Fruit fly (Drosophila melanogaster) whole organism, embryonic: ENCODE results near the gene CG31195.
A peak's percentile ranks its signal among the peaks of the same experiment; 100 is the strongest.

Experiments
- Awh ChIP-seq: fragments of 200-800 bp; sonication (Bioruptor generic); IDR thresholded peaks from 2 replicates; pipeline ENCODE4, ENCODE4 v1.3.6; 2022; ENCODE audit warnings: missing biosample characterization, missing genetic modification characterization
- CG1024 ChIP-seq: fragments of 200-800 bp; sonication (Bioruptor generic); IDR thresholded peaks from 2 replicates; pipeline ENCODE4 v1.3.6; 2022; ENCODE audit warnings: missing biosample characterization, missing genetic modification characterization
- CG10267 ChIP-seq: fragments of 200-800 bp; sonication (Bioruptor generic); optimal IDR thresholded peaks from 2 replicates; lab custom pipeline; 2018; ENCODE audit warnings: missing biosample characterization, mild to moderate bottlenecking, missing genetic modification characterization, moderate library complexity
- CG11504 ChIP-seq: fragments of 200-800 bp; sonication (Bioruptor generic); optimal IDR thresholded peaks from 3 replicates; lab custom pipeline; 2019; ENCODE audit warnings: missing biosample characterization, mild to moderate bottlenecking, missing genetic modification characterization, moderate library complexity
- CG1233 ChIP-seq: fragments of 200-800 bp; sonication (Bioruptor generic); optimal IDR thresholded peaks from 4 replicates; lab custom pipeline; 2018; ENCODE audit warnings: missing biosample characterization, mild to moderate bottlenecking, missing genetic modification characterization
- CG12391 ChIP-seq: fragments of 200-800 bp; sonication (Bioruptor generic); optimal IDR thresholded peaks from 3 replicates; lab custom pipeline; 2018; ENCODE audit warnings: missing biosample characterization, mild to moderate bottlenecking, missing genetic modification characterization, moderate library complexity
- CG12942 ChIP-seq: fragments of 200-800 bp; sonication (Bioruptor generic); optimal IDR thresholded peaks from 3 replicates; lab custom pipeline; 2016; ENCODE audit warnings: missing biosample characterization, missing genetic modification characterization
- CG13123 ChIP-seq: fragments of 200-800 bp; sonication (Bioruptor generic); optimal IDR thresholded peaks from 2 replicates; lab custom pipeline; 2016; ENCODE audit warnings: missing biosample characterization, missing genetic modification characterization
- CG17359 ChIP-seq: fragments of 200-800 bp; sonication (Bioruptor generic); optimal IDR thresholded peaks from 3 replicates; lab custom pipeline; 2018; ENCODE audit warnings: missing biosample characterization, mild to moderate bottlenecking, missing genetic modification characterization, moderate library complexity
- CG2129 ChIP-seq: fragments of 200-800 bp; sonication (Bioruptor generic); IDR thresholded peaks from 2 replicates; pipeline ENCODE4 v1.3.6; 2022; ENCODE audit warnings: missing biosample characterization, missing genetic modification characterization; ENCODE audit not compliant: partially characterized antibody
- CG2202 ChIP-seq: fragments of 200-800 bp; sonication (Bioruptor generic); optimal IDR thresholded peaks from 2 replicates; lab custom pipeline; 2018; ENCODE audit warnings: missing biosample characterization, mild to moderate bottlenecking, missing genetic modification characterization
- CG2712 ChIP-seq: fragments of 200-800 bp; optimal IDR thresholded peaks from 3 replicates; lab custom pipeline; 2019; ENCODE audit warnings: missing biosample characterization, mild to moderate bottlenecking, missing genetic modification characterization, moderate library complexity
- CG5180 ChIP-seq: fragments of 200-800 bp; sonication (Bioruptor generic); optimal IDR thresholded peaks from 3 replicates; lab custom pipeline; 2017; ENCODE audit warnings: missing biosample characterization, missing genetic modification characterization, mild to moderate bottlenecking, moderate library complexity, missing genetic modification reagents
- CG5953 ChIP-seq: fragments of 200-800 bp; sonication (Bioruptor generic); IDR thresholded peaks from 2 replicates; pipeline ENCODE4 v1.3.6; 2022; ENCODE audit warnings: missing biosample characterization, missing genetic modification characterization
- CG8281 ChIP-seq: fragments of 200-800 bp; sonication (Bioruptor generic); optimal IDR thresholded peaks from 2 replicates; lab custom pipeline; 2018; ENCODE audit warnings: missing biosample characterization, mild to moderate bottlenecking, missing genetic modification characterization, moderate library complexity
- CG8290 ChIP-seq, 3 experiments: fragments of 200-800 bp; sonication (Bioruptor generic); optimal IDR thresholded peaks; 2 replicates each; lab custom pipeline; 2016 to 2019; ENCODE audit warnings: missing biosample characterization in 3 of 3, missing genetic modification characterization in 3 of 3, mild to moderate bottlenecking in 2 of 3, moderate library complexity in 1 of 3
- CG9876 ChIP-seq: fragments of 200-800 bp; sonication (Bioruptor generic); optimal IDR thresholded peaks from 2 replicates; lab custom pipeline; 2016; ENCODE audit warnings: missing biosample characterization, missing genetic modification characterization
- D19A ChIP-seq: fragments of 200-800 bp; optimal IDR thresholded peaks from 3 replicates; lab custom pipeline; 2019; ENCODE audit warnings: missing biosample characterization, mild to moderate bottlenecking, missing genetic modification characterization, moderate library complexity
- Dad ChIP-seq: fragments of 200-800 bp; sonication (Bioruptor generic); optimal IDR thresholded peaks from 3 replicates; lab custom pipeline; 2016; ENCODE audit warnings: missing biosample characterization, missing genetic modification characterization
- Dbx ChIP-seq: fragments of 200-800 bp; sonication (Bioruptor generic); IDR thresholded peaks from 3 replicates; pipeline ENCODE4 v1.3.6; 2022; ENCODE audit warnings: missing biosample characterization, missing genetic modification characterization
- Dll ChIP-seq: fragments of 200-800 bp; sonication (Bioruptor generic); IDR thresholded peaks from 4 replicates; pipeline ENCODE4 v1.3.6; 2022; ENCODE audit warnings: missing biosample characterization, missing genetic modification characterization; ENCODE audit not compliant: partially characterized antibody
- Doc3 ChIP-seq: fragments of 200-800 bp; sonication (Bioruptor generic); IDR thresholded peaks from 3 replicates; pipeline ENCODE4 v1.3.6; 2022; ENCODE audit warnings: missing biosample characterization, missing genetic modification characterization; ENCODE audit not compliant: partially characterized antibody
- Dp ChIP-seq: fragments of 200-800 bp; sonication (Bioruptor generic); optimal IDR thresholded peaks from 2 replicates; lab custom pipeline; 2018; ENCODE audit warnings: missing biosample characterization, mild to moderate bottlenecking, missing genetic modification characterization, moderate library complexity
- GATAe ChIP-seq: fragments of 200-800 bp; sonication (Bioruptor generic); conservative IDR thresholded peaks from 2 replicates; pipeline ENCODE4 v1.3.6; 2022; ENCODE audit warnings: missing biosample characterization, missing genetic modification characterization
- HLH4C ChIP-seq: fragments of 200-800 bp; sonication (Bioruptor generic); IDR thresholded peaks from 3 replicates; pipeline ENCODE4 v1.3.6; 2022; ENCODE audit warnings: missing biosample characterization, missing genetic modification characterization; ENCODE audit not compliant: partially characterized antibody
- HLHmδ ChIP-seq: fragments of 200-800 bp; sonication (Bioruptor generic); optimal IDR thresholded peaks from 2 replicates; lab custom pipeline; 2018; ENCODE audit warnings: missing biosample characterization, mild to moderate bottlenecking, missing genetic modification characterization, moderate library complexity
- Hsf ChIP-seq: fragments of 200-800 bp; sonication (Bioruptor generic); optimal IDR thresholded peaks from 3 replicates; lab custom pipeline; 2016; ENCODE audit warnings: missing biosample characterization, missing genetic modification characterization
- Kr ChIP-seq: fragments of 200-800 bp; sonication (Bioruptor generic); optimal IDR thresholded peaks from 2 replicates; lab custom pipeline; 2017; ENCODE audit warnings: missing biosample characterization, mild to moderate bottlenecking, missing genetic modification characterization
- Lpt ChIP-seq: fragments of >200 bp; optimal IDR thresholded peaks from 2 replicates; lab custom pipeline; 2018; ENCODE audit warnings: missing biosample characterization, missing genetic modification characterization
- MESR4 ChIP-seq: fragments of 200-800 bp; sonication (Bioruptor generic); optimal IDR thresholded peaks from 2 replicates; lab custom pipeline; 2018; ENCODE audit warnings: missing biosample characterization, mild to moderate bottlenecking, missing genetic modification characterization, moderate library complexity
- Nf-YB ChIP-seq: fragments of 200-800 bp; sonication (Bioruptor generic); optimal IDR thresholded peaks from 3 replicates; lab custom pipeline; 2019; ENCODE audit warnings: missing biosample characterization, mild to moderate bottlenecking, missing genetic modification characterization, moderate library complexity
- Oaz ChIP-seq: fragments of 200-800 bp; sonication (Bioruptor generic); IDR thresholded peaks from 2 replicates; pipeline ENCODE4 v1.3.6; 2022; ENCODE audit warnings: missing biosample characterization, missing genetic modification characterization
- Ptx1 ChIP-seq: fragments of 200-800 bp; sonication (Bioruptor generic); IDR thresholded peaks from 2 replicates; pipeline ENCODE4 v1.3.6; 2022; ENCODE audit warnings: missing biosample characterization, missing genetic modification characterization
- Rx ChIP-seq: fragments of 200-800 bp; sonication (Bioruptor generic); IDR thresholded peaks from 2 replicates; pipeline ENCODE4 v1.3.6; 2022; ENCODE audit warnings: missing biosample characterization, missing genetic modification characterization
- Six4 ChIP-seq: fragments of 200-800 bp; sonication (Bioruptor generic); optimal IDR thresholded peaks from 2 replicates; lab custom pipeline; 2016; ENCODE audit warnings: missing biosample characterization, missing genetic modification characterization
- Sry-β ChIP-seq: fragments of 200-800 bp; sonication (Bioruptor generic); optimal IDR thresholded peaks from 2 replicates; lab custom pipeline; 2018; ENCODE audit warnings: missing biosample characterization, mild to moderate bottlenecking, missing genetic modification characterization, moderate library complexity
- Sry-δ ChIP-seq: fragments of 200-800 bp; sonication (Bioruptor generic); optimal IDR thresholded peaks from 2 replicates; lab custom pipeline; 2016; ENCODE audit warnings: missing biosample characterization, missing genetic modification characterization
- ato ChIP-seq: fragments of 200-800 bp; sonication (Bioruptor generic); IDR thresholded peaks from 2 replicates; pipeline ENCODE4 v1.3.6; 2022; ENCODE audit warnings: missing biosample characterization, missing genetic modification characterization; ENCODE audit not compliant: partially characterized antibody
- ftz-f1 ChIP-seq: fragments of 200-800 bp; sonication (Bioruptor generic); optimal IDR thresholded peaks from 2 replicates; lab custom pipeline; 2016; ENCODE audit warnings: missing biosample characterization, missing genetic modification characterization
- gro ChIP-seq: fragments of 200-800 bp; sonication (Bioruptor generic); optimal IDR thresholded peaks from 2 replicates; lab custom pipeline; 2016; ENCODE audit warnings: missing biosample characterization, missing genetic modification characterization
- knrl ChIP-seq: fragments of 200-800 bp; sonication (Bioruptor generic); IDR thresholded peaks from 3 replicates; pipeline ENCODE4 v1.3.6; 2022; ENCODE audit warnings: missing biosample characterization, missing genetic modification characterization; ENCODE audit not compliant: partially characterized antibody
- lilli ChIP-seq: fragments of 200-800 bp; sonication (Bioruptor generic); optimal IDR thresholded peaks from 3 replicates; lab custom pipeline; 2016; ENCODE audit warnings: missing biosample characterization, missing genetic modification characterization
- nmo ChIP-seq: fragments of 200-800 bp; sonication (Bioruptor generic); optimal IDR thresholded peaks from 2 replicates; lab custom pipeline; 2018; ENCODE audit warnings: missing biosample characterization, mild to moderate bottlenecking, missing genetic modification characterization, moderate library complexity
- phol ChIP-seq: fragments of 200-800 bp; sonication (Bioruptor generic); optimal IDR thresholded peaks from 3 replicates; lab custom pipeline; 2018; ENCODE audit warnings: missing biosample characterization, mild to moderate bottlenecking, missing genetic modification characterization, moderate library complexity
- pnt ChIP-seq: fragments of 200-800 bp; sonication (Bioruptor generic); optimal IDR thresholded peaks from 3 replicates; lab custom pipeline; 2016; ENCODE audit warnings: missing biosample characterization, missing genetic modification characterization
- row ChIP-seq: fragments of 200-800 bp; sonication (Bioruptor generic); IDR thresholded peaks from 3 replicates; pipeline ENCODE4 v1.3.6; 2022; ENCODE audit warnings: missing biosample characterization, missing genetic modification characterization
- tup ChIP-seq: fragments of 200-800 bp; sonication (Bioruptor generic); optimal IDR thresholded peaks from 2 replicates; lab custom pipeline; 2016; ENCODE audit warnings: missing biosample characterization, mild to moderate bottlenecking, missing genetic modification characterization, moderate library complexity
- zf30C ChIP-seq: fragments of 200-800 bp; sonication (Bioruptor generic); optimal IDR thresholded peaks from 3 replicates; lab custom pipeline; 2018; ENCODE audit warnings: missing biosample characterization, mild to moderate bottlenecking, missing genetic modification characterization
- zfh1 ChIP-seq: fragments of 200-800 bp; sonication (Bioruptor generic); IDR thresholded peaks from 3 replicates; pipeline ENCODE4 v1.3.6; 2022; ENCODE audit warnings: missing biosample characterization, missing genetic modification characterization

Gene CG31195

dm6 chr3R:20762175-20762795 lies at the start of gene CG31195:
TSS of gene CG31195 (minus strand) at chr3R:20762369.
- TF ChIP-seq CG2202 (tag; lab: Kevin White, UChicago), result no peak
- TF ChIP-seq MESR4 (GFP tag; lab: Kevin White, UChicago), result peak; percentile 86
- TF ChIP-seq Sry-β (GFP tag; lab: Kevin White, UChicago), result peak; percentile 47
- 0 out of 3 replicates have a peak, but pooled peaks have one; percentile 26 for TF ChIP-seq Dbx (GFP tag; lab: Robert Waterston, UW)
- no peak for TF ChIP-seq Nf-YB (GFP tag; lab: Kevin White, UChicago)
- TF ChIP-seq HLH4C, result peak; percentile 75
- TF ChIP-seq Dad (GFP tag; lab: Kevin White, UChicago), result no peak
- TF ChIP-seq tup (GFP tag; lab: Kevin White, UChicago), result no peak
- no peak for TF ChIP-seq Hsf (GFP tag; lab: Kevin White, UChicago)
- no peak for TF ChIP-seq gro
- TF ChIP-seq Dll (GFP tag; lab: Robert Waterston, UW), result peak; percentile 87; the same call in 3 of the 4 replicates
- TF ChIP-seq lilli (GFP tag; lab: Kevin White, UChicago), result no peak
- TF ChIP-seq Doc3 (GFP tag; lab: Robert Waterston, UW), result peak; percentile 79
- no peak for TF ChIP-seq CG12942
- no peak for TF ChIP-seq pnt (GFP tag; lab: Kevin White, UChicago)
- TF ChIP-seq CG10267 (tag; lab: Kevin White, UChicago), result peak; percentile 90
- TF ChIP-seq Sry-δ (GFP tag; lab: Kevin White, UChicago), result peak; percentile 83
- TF ChIP-seq CG8281 (tag; lab: Kevin White, UChicago), result no peak
- TF ChIP-seq CG13123 (GFP tag; lab: Kevin White, UChicago), result no peak
- TF ChIP-seq D19A (tag; lab: Kevin White, UChicago), result peak; percentile 58
- no peak for TF ChIP-seq zfh1
- peak; percentile 52; the same call in 1 of the 2 replicates for TF ChIP-seq ato (GFP tag; lab: Robert Waterston, UW)
- TF ChIP-seq row (GFP tag; lab: Robert Waterston, UW), result peak; percentile 58
- no peak for TF ChIP-seq GATAe (GFP tag; lab: Robert Waterston, UW)
- TF ChIP-seq Ptx1 (GFP tag; lab: Robert Waterston, UW), result no peak
- TF ChIP-seq CG5180 (GFP tag; lab: Kevin White, UChicago), result no peak
- TF ChIP-seq CG2129 (GFP tag; lab: Robert Waterston, UW), result peak; percentile 56
- TF ChIP-seq CG1024 (GFP tag; lab: Robert Waterston, UW), result no peak
- TF ChIP-seq Six4 (GFP tag; lab: Kevin White, UChicago), result no peak
- no peak for TF ChIP-seq ftz-f1 (GFP tag; lab: Kevin White, UChicago)
- no peak for TF ChIP-seq Lpt (GFP tag; lab: Kevin White, UChicago)
- peak; percentile 72 for TF ChIP-seq knrl (GFP tag; lab: Robert Waterston, UW)
- TF ChIP-seq CG17359 (tag; lab: Kevin White, UChicago), result no peak
- TF ChIP-seq CG9876, result no peak
- TF ChIP-seq CG8290 (GFP tag; optimal IDR thresholded peaks at IDR 0.05; lab: Kevin White, UChicago), result peak; percentile 66
- TF ChIP-seq CG8290 (tag; optimal IDR thresholded peaks at IDR 0.05; lab: Kevin White, UChicago), result peak in 1 of 2 experiments; percentile 21
- peak; percentile 29 for TF ChIP-seq CG2712 (tag; lab: Kevin White, UChicago)
- peak; percentile 37 for TF ChIP-seq CG12391 (tag; lab: Kevin White, UChicago)
- no peak for TF ChIP-seq zf30C (GFP tag; lab: Kevin White, UChicago)
- peak; percentile 36 for TF ChIP-seq phol (tag; lab: Kevin White, UChicago)
- TF ChIP-seq CG1233 (GFP tag; lab: Kevin White, UChicago), result no peak
- TF ChIP-seq CG11504, result no peak
- peak; percentile 62 for TF ChIP-seq Dp (GFP tag; lab: Kevin White, UChicago)
- peak; percentile 59 for TF ChIP-seq nmo (GFP tag; lab: Kevin White, UChicago)
- TF ChIP-seq Awh (GFP tag; lab: Robert Waterston, UW), result no peak
- TF ChIP-seq HLHmδ (GFP tag; lab: Kevin White, UChicago), result no peak
- TF ChIP-seq Kr (GFP tag; lab: Kevin White, UChicago), result no peak
- TF ChIP-seq Rx, result no peak
- no peak for TF ChIP-seq CG5953 (GFP tag; lab: Robert Waterston, UW)
- no peak for TF ChIP-seq Oaz (GFP tag; lab: Robert Waterston, UW)
